Worm (Caenorhabditis elegans) whole organism, young adult: ENCODE results near the gene T21D9.2.

ENCODE experiments used
- die-1 ChIP-seq: sonication (generic microtip); optimal IDR thresholded peaks from 2 replicates; lab custom pipeline; 2016; ENCODE audit warnings: missing genotype, mild to moderate bottlenecking, missing genetic modification characterization, missing compliant biosample characterization
- nhr-90 ChIP-seq: sonication (generic microtip); optimal IDR thresholded peaks from 2 replicates; lab custom pipeline; 2016; ENCODE audit warnings: missing genotype, mild to moderate bottlenecking, missing genetic modification characterization, missing compliant biosample characterization

- TF ChIP-seq nhr-90 (no peak), die-1 (no peak)
These were observed 33.4 kb upstream of the T21D9.2 start, which contains the start of gene F53B1.8 for ce11 chrX:2130141-2130540.
